Fruit fly (Drosophila melanogaster) whole organism, wandering third instar larva: ENCODE measurements around the gene Cad86C.

Source experiments
- Abd-B ChIP-seq: fragments of >200 bp; optimal IDR thresholded peaks from 2 replicates; lab custom pipeline; 2017; ENCODE audit warnings: missing biosample characterization, missing genetic modification characterization
- CG32264 ChIP-seq: fragments of 200-800 bp; sonication (Bioruptor generic); optimal IDR thresholded peaks from 2 replicates; lab custom pipeline; 2016; ENCODE audit warnings: missing biosample characterization, missing genetic modification characterization
- CG9705 ChIP-seq: fragments of 200-800 bp; sonication (Bioruptor generic); optimal IDR thresholded peaks from 2 replicates; lab custom pipeline; 2018; ENCODE audit warnings: missing biosample characterization, mild to moderate bottlenecking, missing genetic modification characterization
- CrebA ChIP-seq: fragments of 200-800 bp; sonication (Bioruptor generic); optimal IDR thresholded peaks from 2 replicates; lab custom pipeline; 2016; ENCODE audit warnings: missing biosample characterization, mild to moderate bottlenecking, missing genetic modification characterization, borderline replicate concordance
- Dfd ChIP-seq: fragments of >200 bp; optimal IDR thresholded peaks from 2 replicates; lab custom pipeline; 2017; ENCODE audit warnings: missing biosample characterization, missing genetic modification characterization
- Dif ChIP-seq: fragments of 200-275, 200-300 bp; sonication (Bioruptor generic); optimal IDR thresholded peaks from 2 replicates; lab custom pipeline; 2018; ENCODE audit warnings: missing biosample characterization, missing genetic modification characterization; ENCODE audit not compliant: partially characterized antibody
- GATAd ChIP-seq: sonication (Bioruptor generic); optimal IDR thresholded peaks from 2 replicates; lab custom pipeline; 2016; ENCODE audit warnings: missing biosample characterization, missing genetic modification characterization
- HLH106 ChIP-seq: fragments of 200-800 bp; optimal IDR thresholded peaks from 3 replicates; lab custom pipeline; 2019; ENCODE audit warnings: missing biosample characterization, mild to moderate bottlenecking, missing genetic modification characterization, moderate library complexity
- Hnf4 ChIP-seq: fragments of 200-800 bp; sonication (Bioruptor generic); optimal IDR thresholded peaks from 2 replicates; lab custom pipeline; 2016; ENCODE audit warnings: missing biosample characterization, mild to moderate bottlenecking, missing genetic modification characterization
- Hr78 ChIP-seq: fragments of >200 bp; optimal IDR thresholded peaks from 2 replicates; lab custom pipeline; 2017; ENCODE audit warnings: missing biosample characterization, missing genetic modification characterization
- Hr83 ChIP-seq: fragments of 200-300 bp; sonication (Bioruptor generic); optimal IDR thresholded peaks from 2 replicates; lab custom pipeline; 2016; ENCODE audit warnings: missing biosample characterization, mild to moderate bottlenecking, missing genetic modification characterization, moderate library complexity; ENCODE audit not compliant: poor library complexity, severe bottlenecking
- Myc ChIP-seq: fragments of >200 bp; optimal IDR thresholded peaks from 2 replicates; lab custom pipeline; 2017
- N ChIP-seq: fragments of >200 bp; optimal IDR thresholded peaks from 2 replicates; lab custom pipeline; 2018; ENCODE audit warnings: missing biosample characterization, missing external identifiers, missing genetic modification characterization
- Rel ChIP-seq, 2 experiments: fragments of 200-800 bp; sonication (Bioruptor generic) in 1 of 2; optimal IDR thresholded peaks; 2 replicates in 1 of 2; 3 replicates in 1 of 2; lab custom pipeline; 2016 to 2019; ENCODE audit warnings: mild to moderate bottlenecking in 2 of 2, missing biosample characterization in 2 of 2, missing genetic modification characterization in 2 of 2, moderate library complexity in 1 of 2
- Vsx2 ChIP-seq: fragments of 200-300, 225-300 bp; sonication (Bioruptor generic); optimal IDR thresholded peaks from 2 replicates; lab custom pipeline; 2018; ENCODE audit warnings: missing biosample characterization, missing genetic modification characterization; ENCODE audit not compliant: partially characterized antibody
- br ChIP-seq: fragments of 200-800 bp; sonication (Bioruptor generic); optimal IDR thresholded peaks from 2 replicates; lab custom pipeline; 2016; ENCODE audit warnings: missing biosample characterization, missing genetic modification characterization
- brk ChIP-seq: fragments of 200-800 bp; sonication (Bioruptor generic); optimal IDR thresholded peaks from 2 replicates; lab custom pipeline; 2016; ENCODE audit warnings: missing biosample characterization, mild to moderate bottlenecking, missing genetic modification characterization
- dmrt93B ChIP-seq: fragments of 200-800 bp; sonication (Bioruptor generic); optimal IDR thresholded peaks from 2 replicates; lab custom pipeline; 2018; ENCODE audit warnings: missing biosample characterization, mild to moderate bottlenecking, missing genetic modification characterization
- dsf ChIP-seq: sonication (Bioruptor generic); optimal IDR thresholded peaks from 2 replicates; lab custom pipeline; 2016; ENCODE audit warnings: missing biosample characterization, missing genetic modification characterization, borderline replicate concordance
- ey ChIP-seq: fragments of 200-800 bp; sonication (Bioruptor generic); optimal IDR thresholded peaks from 2 replicates; lab custom pipeline; 2016; ENCODE audit warnings: missing biosample characterization, missing genetic modification characterization
- foxo ChIP-seq, 2 experiments: fragments of 200-800 bp; sonication (Bioruptor generic); optimal IDR thresholded peaks; 2 replicates in 1 of 2; 3 replicates in 1 of 2; lab custom pipeline; 2016 to 2017; ENCODE audit warnings: missing biosample characterization in 2 of 2, missing genetic modification characterization in 2 of 2
- fru ChIP-seq: fragments of 200-800 bp; sonication (Bioruptor generic); optimal IDR thresholded peaks from 3 replicates; lab custom pipeline; 2016; ENCODE audit warnings: missing biosample characterization, mild to moderate bottlenecking, missing genetic modification characterization
- jim ChIP-seq: fragments of 175-275, 200-325 bp; sonication (Bioruptor generic); optimal IDR thresholded peaks from 2 replicates; lab custom pipeline; 2016; ENCODE audit warnings: missing biosample characterization, mild to moderate bottlenecking, missing genetic modification characterization
- lola ChIP-seq: fragments of >200 bp; optimal IDR thresholded peaks from 2 replicates; lab custom pipeline; 2017; ENCODE audit warnings: missing biosample characterization, missing genetic modification characterization
- pan ChIP-seq: fragments of >200 bp; optimal IDR thresholded peaks from 2 replicates; lab custom pipeline; 2017
- rgr ChIP-seq: fragments of 200-800 bp; sonication (Bioruptor generic); optimal IDR thresholded peaks from 3 replicates; lab custom pipeline; 2016; ENCODE audit warnings: missing biosample characterization, mild to moderate bottlenecking, missing genetic modification characterization
- sage ChIP-seq: fragments of 200-800 bp; sonication (Bioruptor generic); optimal IDR thresholded peaks from 2 replicates; lab custom pipeline; 2016; ENCODE audit warnings: missing biosample characterization, mild to moderate bottlenecking, missing genetic modification characterization
- sv ChIP-seq: fragments of 200-800 bp; sonication (Bioruptor generic); optimal IDR thresholded peaks from 3 replicates; lab custom pipeline; 2016; ENCODE audit warnings: missing biosample characterization, missing genetic modification characterization
- tai ChIP-seq: sonication (Bioruptor generic); optimal IDR thresholded peaks from 2 replicates; lab custom pipeline; 2016; ENCODE audit warnings: missing biosample characterization, missing genetic modification characterization
- woc ChIP-seq: sonication (Bioruptor generic); optimal IDR thresholded peaks from 2 replicates; lab custom pipeline; 2016; ENCODE audit warnings: missing biosample characterization, mild to moderate bottlenecking, missing genetic modification characterization

The Cad86C gene

DNA sequence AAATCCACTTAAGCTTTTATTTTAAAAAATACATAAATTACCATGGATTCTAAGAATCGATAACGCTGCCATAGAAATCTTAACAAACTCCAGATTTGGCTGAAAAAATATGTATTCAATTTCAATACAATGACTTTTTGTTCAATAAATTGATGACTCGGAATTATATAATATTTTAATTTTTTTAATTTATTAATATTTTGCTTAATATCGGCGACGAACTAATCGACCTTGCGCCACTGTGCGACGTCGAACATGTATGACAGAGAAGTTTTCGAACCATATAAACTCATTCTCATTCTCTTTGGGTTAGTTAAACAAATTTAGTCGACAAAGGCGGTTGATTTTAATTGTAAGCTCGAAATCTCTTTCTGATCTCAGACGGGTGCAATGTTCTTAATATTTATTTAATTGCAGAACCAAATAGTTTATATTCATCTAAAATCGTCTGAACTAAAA lies 22.7 kb downstream of the Cad86C start, which contains the start of gene CG42394 (continued):
- peak; percentile 77 for TF ChIP-seq Rel (GFP tag; optimal IDR thresholded peaks at IDR 0.05; lab: Kevin White, UChicago)
- peak; percentile 55 for TF ChIP-seq Rel (tag; optimal IDR thresholded peaks at IDR 0.05; lab: Kevin White, UChicago)
- peak; percentile 90 for TF ChIP-seq fru (GFP tag; lab: Kevin White, UChicago)
- TF ChIP-seq Hr78 (GFP tag; lab: Kevin White, UChicago): no peak
- TF ChIP-seq sage: peak; percentile 83

DNA sequence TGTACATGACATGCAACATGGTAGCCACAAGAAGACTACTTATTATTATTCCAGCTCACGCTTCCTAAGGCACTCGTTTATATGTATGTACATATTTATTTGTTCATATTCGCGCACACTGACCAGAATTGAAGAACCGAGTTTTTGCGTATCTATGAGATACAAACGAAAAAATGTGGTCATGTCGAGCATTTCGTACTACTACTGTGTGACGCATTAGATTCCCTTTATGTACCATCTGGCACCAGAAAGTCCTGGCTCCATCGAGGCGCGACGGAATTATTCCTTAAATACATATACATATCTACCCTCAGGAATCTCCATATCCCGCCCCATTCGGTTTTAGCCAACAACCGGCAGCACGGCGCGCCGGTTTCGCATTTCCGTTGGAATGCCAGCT lies 23.8 kb downstream of the Cad86C start:
- TF ChIP-seq Vsx2 (GFP tag; lab: Kevin White, UChicago) (no peak), Hr78 (GFP tag; lab: Kevin White, UChicago) (no peak), sage (no peak), dsf (GFP tag; lab: Kevin White, UChicago) (no peak), CrebA (no peak), woc (no peak), CG9705 (GFP tag; lab: Kevin White, UChicago) (no peak), CG32264 (GFP tag; lab: Kevin White, UChicago) (no peak), rgr (GFP tag; lab: Kevin White, UChicago) (no peak), sv (GFP tag; lab: Kevin White, UChicago) (no peak), dmrt93B (GFP tag; lab: Kevin White, UChicago) (no peak), br (GFP tag; lab: Kevin White, UChicago) (no peak), foxo (GFP tag; optimal IDR thresholded peaks at IDR 0.05; lab: Kevin White, UChicago) (no peak), tai (GFP tag; lab: Kevin White, UChicago) (no peak), N (GFP tag; lab: Kevin White, UChicago) (no peak), HLH106 (tag; lab: Kevin White, UChicago) (no peak), GATAd (no peak), ey (GFP tag; lab: Kevin White, UChicago) (no peak)

DNA sequence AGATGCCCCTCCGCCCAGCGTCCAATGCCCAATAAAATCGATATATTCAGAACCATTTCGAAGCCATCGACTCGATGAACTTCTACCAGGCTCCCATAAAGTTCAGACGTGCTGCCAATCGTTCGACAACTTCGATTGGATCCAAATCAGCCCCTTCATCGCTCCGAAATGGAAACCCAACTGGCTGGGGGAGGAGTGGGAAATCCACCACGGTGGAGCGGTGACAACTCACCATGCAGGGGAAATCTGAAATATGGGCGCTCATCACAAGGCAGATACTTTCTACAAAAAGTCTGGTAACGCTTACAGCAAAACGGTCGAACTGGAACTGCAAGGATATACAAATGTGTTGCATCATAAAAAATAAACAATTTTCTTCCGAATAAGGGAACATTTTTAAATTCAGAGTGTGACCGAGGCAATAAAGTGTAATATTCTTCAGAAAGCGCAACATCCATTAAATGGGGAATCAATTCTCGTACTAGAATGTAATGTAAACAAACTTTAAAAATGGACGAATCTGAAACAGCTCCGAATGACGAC lies 25.4 kb downstream of the Cad86C start, which contains the start of gene CG4565:
TSS of gene CG4565 (plus strand) at position 493 of the 543 bp plus-strand sequence.
- TF ChIP-seq Dif (GFP tag; lab: Kevin White, UChicago) (peak; percentile 44), GATAd (no peak), foxo (GFP tag; optimal IDR thresholded peaks at IDR 0.05; lab: Kevin White, UChicago) (no peak), HLH106 (tag; lab: Kevin White, UChicago) (no peak), Vsx2 (GFP tag; lab: Kevin White, UChicago) (peak; percentile 64), CG32264 (GFP tag; lab: Kevin White, UChicago) (no peak), sage (no peak), Myc (lab: Kevin White, UChicago) (peak; percentile 67), brk (GFP tag; lab: Kevin White, UChicago) (no peak)

DNA sequence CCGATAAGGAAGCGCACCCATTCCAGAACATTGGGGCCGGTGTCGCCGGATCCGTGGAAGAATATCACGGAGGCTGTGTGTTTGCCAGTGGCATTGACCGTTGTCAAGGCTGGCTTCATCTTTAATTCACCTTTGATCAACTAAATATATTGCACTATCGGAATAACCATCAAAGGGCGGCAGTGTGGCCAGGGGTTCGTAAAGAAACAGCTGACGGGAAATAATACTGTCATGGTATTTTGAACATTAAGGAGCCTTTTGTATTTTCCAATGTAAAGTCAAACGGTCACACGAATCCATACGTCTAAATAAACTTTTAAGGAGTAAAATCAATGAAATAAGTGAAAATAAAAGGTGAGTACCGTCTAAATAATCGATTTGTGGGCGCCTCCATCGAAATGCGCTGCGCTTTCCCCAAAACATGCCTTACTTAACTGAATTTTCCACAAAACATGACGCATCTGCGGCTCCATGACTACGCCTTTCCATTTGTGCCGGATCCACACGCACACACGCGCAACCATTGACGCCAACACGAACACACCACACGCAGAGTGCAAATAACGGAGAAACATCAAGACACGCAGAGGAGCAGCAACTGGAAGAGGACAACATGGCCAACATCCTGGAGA lies 27.5 kb downstream of the Cad86C start, which contains the start of the genes CG6567 and CG4511:
TSS of gene CG6567 (minus strand) at position 209 of the 632 bp plus-strand sequence.
TSS of gene CG4511 (plus strand) at position 259 of the 632 bp plus-strand sequence.
- TF ChIP-seq sage (no peak), ey (GFP tag; lab: Kevin White, UChicago) (no peak), Dfd (GFP tag; lab: Kevin White, UChicago) (no peak), br (GFP tag; lab: Kevin White, UChicago) (no peak), Hr83 (no peak), jim (no peak), Myc (lab: Kevin White, UChicago) (no peak), CG9705 (GFP tag; lab: Kevin White, UChicago) (no peak), pan (lab: Kevin White, UChicago) (no peak), rgr (GFP tag; lab: Kevin White, UChicago) (no peak), fru (GFP tag; lab: Kevin White, UChicago) (no peak), lola (no peak), woc (no peak), Dif (GFP tag; lab: Kevin White, UChicago) (no peak), tai (GFP tag; lab: Kevin White, UChicago) (no peak), Hnf4 (GFP tag; lab: Kevin White, UChicago) (no peak), dmrt93B (GFP tag; lab: Kevin White, UChicago) (no peak), brk (GFP tag; lab: Kevin White, UChicago) (no peak), Abd-B (no peak), dsf (GFP tag; lab: Kevin White, UChicago) (no peak)
